Worm (Caenorhabditis elegans): ENCODE results near the gene C44H9.4.

The C44H9.4 gene

DNA sequence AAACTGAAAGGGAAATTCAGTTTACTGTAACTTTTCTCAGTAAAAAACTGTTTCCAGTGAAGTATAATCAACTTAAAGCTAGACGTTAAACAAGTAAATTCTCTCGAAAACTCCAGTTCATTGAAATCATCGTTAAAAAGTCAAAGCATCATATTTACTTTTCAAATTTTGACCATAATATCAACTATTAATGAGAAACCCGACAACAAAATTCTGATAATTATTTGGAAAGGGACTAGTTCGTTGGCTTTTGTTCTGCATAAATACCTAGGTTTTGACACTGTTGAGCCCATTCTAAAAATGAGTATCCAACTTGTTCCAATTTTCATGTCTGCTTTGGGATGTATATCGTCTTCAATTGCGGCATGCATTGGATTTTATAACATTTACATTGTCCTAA, 29.3 kb upstream of the C44H9.4 start, which contains the start of gene ZC443.7:
Gene ZC443.7, plus strand, starts transcription at position 301 of the 400 bp plus-strand sequence.
- TF ChIP-seq elt-2 (tag; optimal IDR thresholded peaks at IDR 0.05) (no peak), hmg-11 (tag; optimal IDR thresholded peaks at IDR 0.05) (no peak), pha-4 (tag; optimal IDR thresholded peaks at IDR 0.05) (no peak), jun-1 (tag; optimal IDR thresholded peaks at IDR 0.05) (no peak), ceh-82 (tag; optimal IDR thresholded peaks at IDR 0.05) (no peak), sea-2 (GFP tag; optimal IDR thresholded peaks at IDR 0.05) (no peak), ceh-28 (tag; optimal IDR thresholded peaks at IDR 0.05) (no peak), mml-1 (tag; optimal IDR thresholded peaks at IDR 0.05) (no peak), elt-1 (tag; optimal IDR thresholded peaks at IDR 0.05) (no peak), zag-1 (tag; optimal IDR thresholded peaks at IDR 0.05) (no peak), mdl-1 (tag; optimal IDR thresholded peaks at IDR 0.05) (no peak), nhr-28 (tag; optimal IDR thresholded peaks at IDR 0.05) (no peak)

DNA sequence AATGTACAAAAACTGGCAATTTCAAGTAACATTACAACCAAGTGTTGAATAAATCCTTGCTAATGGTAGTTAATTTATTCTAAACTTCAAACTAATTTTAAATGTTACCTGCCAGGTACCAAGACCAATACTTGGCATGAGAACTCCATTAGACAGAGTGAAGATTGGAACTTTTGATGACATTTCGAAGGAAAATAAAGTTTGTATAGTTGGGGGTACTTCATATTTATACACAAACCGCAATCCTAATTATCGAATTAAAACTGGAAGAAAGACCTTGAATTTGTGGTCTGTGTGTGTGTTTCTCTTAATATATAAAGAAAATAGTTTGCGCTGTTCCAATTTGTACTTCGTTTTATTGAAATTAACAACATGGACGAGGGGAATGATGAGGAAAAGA, 25.6 kb upstream of the C44H9.4 start, which contains the start of gene ZC443.1:
Gene ZC443.1, minus strand, starts transcription at position 205 of the 400 bp plus-strand sequence.
- TF ChIP-seq ceh-16 (tag; optimal IDR thresholded peaks at IDR 0.05) (no peak), ZK546.5 (tag; optimal IDR thresholded peaks at IDR 0.05) (no peak), pha-4 (tag; optimal IDR thresholded peaks at IDR 0.05) (no peak), hmg-11 (tag; optimal IDR thresholded peaks at IDR 0.05) (no peak), nhr-28 (tag; optimal IDR thresholded peaks at IDR 0.05) (no peak)

DNA sequence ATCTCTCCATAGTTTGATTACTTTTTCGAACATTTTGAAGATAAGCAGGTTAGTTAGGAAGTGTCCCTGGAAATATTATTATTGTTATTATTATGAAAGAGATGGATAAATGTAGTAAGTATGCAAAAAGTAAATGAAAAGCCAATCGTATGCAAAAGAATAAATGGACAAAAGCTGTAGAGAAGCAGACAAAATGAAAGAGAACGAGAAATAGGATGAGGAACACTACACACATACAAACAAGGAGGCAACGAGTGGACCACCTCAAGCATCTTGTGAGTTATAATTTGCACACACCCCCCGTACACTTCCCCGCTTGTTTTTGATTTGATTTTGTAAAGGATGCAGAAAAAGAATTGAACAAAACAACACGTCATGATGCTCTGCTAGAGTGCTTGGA, 24.4 kb upstream of the C44H9.4 start, which contains the start of gene ZC443.2:
Gene ZC443.2, minus strand, starts transcription at position 67 of the 400 bp plus-strand sequence.
- TF ChIP-seq ztf-4 (tag; optimal IDR thresholded peaks at IDR 0.05), result no peak
- TF ChIP-seq fkh-10 (GFP tag; optimal IDR thresholded peaks at IDR 0.05), result peak; percentile 46
- TF ChIP-seq elt-2 (tag; optimal IDR thresholded peaks at IDR 0.05), result no peak
- no peak for TF ChIP-seq fkh-2 (tag; optimal IDR thresholded peaks at IDR 0.05)
- no peak for TF ChIP-seq eor-1 (tag; optimal IDR thresholded peaks at IDR 0.05)
- no peak for TF ChIP-seq nhr-237 (tag; optimal IDR thresholded peaks at IDR 0.05)

DNA sequence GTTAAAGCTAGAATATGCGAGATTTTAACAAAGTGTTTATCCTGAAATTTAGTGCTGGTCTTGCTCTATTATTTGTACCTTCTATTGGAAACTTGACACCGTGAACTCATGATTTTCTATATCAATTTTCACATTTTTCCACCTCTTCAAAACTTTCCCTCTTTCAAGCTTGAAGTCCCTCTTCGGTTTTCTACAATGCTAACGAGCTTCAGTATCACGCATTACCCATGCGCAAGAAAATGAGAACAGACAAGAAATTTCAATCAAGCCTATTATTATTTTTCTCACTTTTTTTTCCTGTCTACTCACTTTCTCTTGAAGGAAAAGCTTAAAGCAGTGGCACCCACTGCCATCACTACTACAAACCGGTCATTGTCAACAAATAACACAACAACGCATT, 23.7 kb upstream of the C44H9.4 start:
- peak; percentile 44 for TF ChIP-seq pha-4 (tag; optimal IDR thresholded peaks at IDR 0.05)
- TF ChIP-seq fkh-2 (tag; optimal IDR thresholded peaks at IDR 0.05), result no peak
- TF ChIP-seq unc-62 (GFP tag; optimal IDR thresholded peaks at IDR 0.05), result no peak
- TF ChIP-seq egl-5 (tag; optimal IDR thresholded peaks at IDR 0.05), result peak; percentile 58
- peak; percentile 42 for TF ChIP-seq ama-1 (optimal IDR thresholded peaks at IDR 0.05)

DNA sequence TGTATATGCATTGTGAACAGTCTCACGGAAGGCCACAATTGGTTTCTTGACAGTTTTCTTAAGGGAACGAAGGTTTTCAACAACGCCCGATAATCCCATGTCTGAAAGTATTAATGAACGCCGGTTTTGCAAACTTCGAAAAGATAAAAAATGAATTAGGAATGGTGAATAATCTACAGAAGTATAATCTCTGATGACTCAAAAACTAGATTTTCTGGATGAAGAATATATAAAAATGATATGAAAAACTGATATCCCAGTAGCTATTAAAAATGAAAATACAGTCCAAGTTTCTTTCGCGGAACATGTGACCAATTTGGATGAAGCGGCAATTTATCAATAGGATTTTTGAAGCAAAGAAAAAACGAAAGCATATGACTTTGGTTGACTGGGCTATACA, 21.5 kb upstream of the C44H9.4 start, which contains the start of gene ZC443.3:
Gene ZC443.3, minus strand, starts transcription at position 101 of the 400 bp plus-strand sequence.
- TF ChIP-seq nhr-28 (tag; optimal IDR thresholded peaks at IDR 0.05) (no peak), zag-1 (tag; optimal IDR thresholded peaks at IDR 0.05) (no peak), ceh-9 (tag; optimal IDR thresholded peaks at IDR 0.05) (no peak), egl-27 (tag; optimal IDR thresholded peaks at IDR 0.05) (no peak), nhr-76 (tag; optimal IDR thresholded peaks at IDR 0.05) (no peak), nhr-23 (tag; optimal IDR thresholded peaks at IDR 0.05) (no peak), nfya-1 (tag; optimal IDR thresholded peaks at IDR 0.05; ENCODE audit: insufficient read depth) (no peak), ztf-11 (tag; optimal IDR thresholded peaks at IDR 0.05) (no peak), daf-12 (tag; optimal IDR thresholded peaks at IDR 0.05) (no peak), fos-1 (tag; optimal IDR thresholded peaks at IDR 0.05) (no peak), elt-2 (tag; optimal IDR thresholded peaks at IDR 0.05) (no peak), nhr-25 (tag; optimal IDR thresholded peaks at IDR 0.05) (no peak), snpc-4 (tag; optimal IDR thresholded peaks at IDR 0.05) (no peak), skn-1 (tag; optimal IDR thresholded peaks at IDR 0.05) (no peak), nhr-43 (tag; optimal IDR thresholded peaks at IDR 0.05; ENCODE audit: poor library complexity, severe bottlenecking) (no peak), tbx-2 (tag; optimal IDR thresholded peaks at IDR 0.05) (no peak), ama-1 (optimal IDR thresholded peaks at IDR 0.05) (no peak)

All from whole organism, L3 larva.